Fruit fly (Drosophila melanogaster) whole organism, embryonic: ENCODE data around the gene prt.

Experiments
- Adf1 ChIP-seq: fragments of 200-800 bp; sonication (Bioruptor generic); IDR thresholded peaks from 2 replicates; pipeline ENCODE4 v1.3.6; 2022; ENCODE audit warnings: missing biosample characterization, missing genetic modification characterization
- CG10267 ChIP-seq: fragments of 200-800 bp; sonication (Bioruptor generic); optimal IDR thresholded peaks from 2 replicates; lab custom pipeline; 2018; ENCODE audit warnings: missing biosample characterization, mild to moderate bottlenecking, missing genetic modification characterization, moderate library complexity
- CG10654 ChIP-seq: fragments of 200-800 bp; sonication (Bioruptor generic); optimal IDR thresholded peaks from 2 replicates; lab custom pipeline; 2016; ENCODE audit warnings: missing biosample characterization, missing genetic modification characterization
- CG11696 ChIP-seq: fragments of 200-800 bp; sonication (Bioruptor generic); IDR thresholded peaks from 2 replicates; pipeline ENCODE4 v1.3.6; 2022; ENCODE audit warnings: missing biosample characterization, missing genetic modification characterization
- CG11723 ChIP-seq: fragments of 200-800 bp; sonication (Bioruptor generic); optimal IDR thresholded peaks from 2 replicates; lab custom pipeline; 2017; ENCODE audit warnings: missing biosample characterization, mild to moderate bottlenecking, missing genetic modification characterization
- CG12071 ChIP-seq: fragments of 200-800 bp; sonication (Bioruptor generic); optimal IDR thresholded peaks from 3 replicates; lab custom pipeline; 2018; ENCODE audit warnings: missing biosample characterization, mild to moderate bottlenecking, missing genetic modification characterization
- CG14014 ChIP-seq: fragments of 200-800 bp; sonication (Bioruptor generic); IDR thresholded peaks from 2 replicates; pipeline ENCODE4 v1.3.6; 2022; ENCODE audit warnings: missing biosample characterization, missing genetic modification characterization
- CG14667 ChIP-seq: fragments of 200-800 bp; sonication (Bioruptor generic); IDR thresholded peaks from 2 replicates; pipeline ENCODE4 v1.3.6; 2022; ENCODE audit warnings: missing biosample characterization, missing genetic modification characterization
- CG15011 ChIP-seq: fragments of 200-800 bp; sonication (Bioruptor generic); optimal IDR thresholded peaks from 3 replicates; lab custom pipeline; 2018; ENCODE audit warnings: missing biosample characterization, mild to moderate bottlenecking, missing genetic modification characterization
- CG16863 ChIP-seq: fragments of 200-800 bp; sonication (Bioruptor generic); optimal IDR thresholded peaks from 3 replicates; lab custom pipeline; 2016; ENCODE audit warnings: missing biosample characterization, missing genetic modification characterization
- CG18011 ChIP-seq: fragments of 200-800 bp; sonication (Bioruptor generic); optimal IDR thresholded peaks from 2 replicates; lab custom pipeline; 2017; ENCODE audit warnings: missing biosample characterization, missing genetic modification characterization, mild to moderate bottlenecking, moderate library complexity, missing genotype
- CG30403 ChIP-seq: fragments of 200-800 bp; sonication (Bioruptor generic); optimal IDR thresholded peaks from 3 replicates; lab custom pipeline; 2016; ENCODE audit warnings: missing biosample characterization, missing genetic modification characterization
- CG31365 ChIP-seq: fragments of 200-800 bp; sonication (Bioruptor generic); optimal IDR thresholded peaks from 2 replicates; lab custom pipeline; 2018; ENCODE audit warnings: missing biosample characterization, mild to moderate bottlenecking, missing genetic modification characterization
- CG3407 ChIP-seq: fragments of 200-800 bp; sonication (Bioruptor generic); optimal IDR thresholded peaks from 2 replicates; lab custom pipeline; 2018; ENCODE audit warnings: missing biosample characterization, mild to moderate bottlenecking, missing genetic modification characterization
- CG3726 ChIP-seq: fragments of 200-800 bp; sonication (Bioruptor generic); IDR thresholded peaks from 3 replicates; pipeline ENCODE4, ENCODE4 v1.3.6; 2022; ENCODE audit warnings: missing biosample characterization, missing genetic modification characterization
- CG3995 ChIP-seq: fragments of 200-800 bp; sonication (Bioruptor generic); optimal IDR thresholded peaks from 3 replicates; lab custom pipeline; 2016; ENCODE audit warnings: missing biosample characterization, missing genetic modification characterization
- CG8290 ChIP-seq, 3 experiments: fragments of 200-800 bp; sonication (Bioruptor generic); optimal IDR thresholded peaks; 2 replicates each; lab custom pipeline; 2016 to 2019; ENCODE audit warnings: missing biosample characterization in 3 of 3, missing genetic modification characterization in 3 of 3, mild to moderate bottlenecking in 2 of 3, moderate library complexity in 1 of 3
- CG9932 ChIP-seq: fragments of 200-800 bp; sonication (Bioruptor generic); IDR thresholded peaks from 2 replicates; pipeline ENCODE4 v1.3.6; 2022; ENCODE audit warnings: missing biosample characterization, missing genetic modification characterization
- Camta ChIP-seq: fragments of 200-800 bp; sonication (Bioruptor generic); optimal IDR thresholded peaks from 2 replicates; lab custom pipeline; 2016; ENCODE audit warnings: missing biosample characterization, missing genetic modification characterization
- D19B ChIP-seq: fragments of 200-800 bp; sonication (Bioruptor generic); optimal IDR thresholded peaks from 2 replicates; lab custom pipeline; 2017; ENCODE audit warnings: missing biosample characterization, mild to moderate bottlenecking, missing genetic modification characterization
- Dad ChIP-seq: fragments of 200-800 bp; sonication (Bioruptor generic); optimal IDR thresholded peaks from 3 replicates; lab custom pipeline; 2016; ENCODE audit warnings: missing biosample characterization, missing genetic modification characterization
- Dip3 ChIP-seq: fragments of 200-800 bp; sonication (Bioruptor generic); optimal IDR thresholded peaks from 3 replicates; lab custom pipeline; 2016; ENCODE audit warnings: missing biosample characterization, missing genetic modification characterization
- Elba2 ChIP-seq: fragments of 200-800 bp; sonication (Bioruptor generic); optimal IDR thresholded peaks from 3 replicates; lab custom pipeline; 2016; ENCODE audit warnings: missing biosample characterization, missing genetic modification characterization
- Fer2 ChIP-seq: fragments of 200-800 bp; sonication (Bioruptor generic); optimal IDR thresholded peaks from 2 replicates; lab custom pipeline; 2018; ENCODE audit warnings: missing biosample characterization, mild to moderate bottlenecking, missing genetic modification characterization, moderate library complexity
- Gug ChIP-seq: fragments of 200-800 bp; sonication (Bioruptor generic); IDR thresholded peaks from 4 replicates; pipeline ENCODE4 v1.3.6; 2022; ENCODE audit warnings: missing biosample characterization, missing genetic modification characterization
- HHEX ChIP-seq: fragments of 200-800 bp; sonication (Bioruptor generic); optimal IDR thresholded peaks from 3 replicates; lab custom pipeline; 2017; ENCODE audit warnings: missing biosample characterization, mild to moderate bottlenecking, missing genetic modification characterization, missing genetic modification reagents
- Jarid2 ChIP-seq: fragments of 200-800 bp; sonication (Bioruptor generic); optimal IDR thresholded peaks from 3 replicates; lab custom pipeline; 2017; ENCODE audit warnings: mild to moderate bottlenecking, missing biosample characterization, missing genetic modification reagents, missing genetic modification characterization
- MTF-1 ChIP-seq: fragments of 200-800 bp; sonication (Bioruptor generic); optimal IDR thresholded peaks from 2 replicates; lab custom pipeline; 2018; ENCODE audit warnings: missing biosample characterization, mild to moderate bottlenecking, missing genetic modification characterization, borderline replicate concordance
- Nf-YB ChIP-seq: fragments of 200-800 bp; sonication (Bioruptor generic); optimal IDR thresholded peaks from 3 replicates; lab custom pipeline; 2019; ENCODE audit warnings: missing biosample characterization, mild to moderate bottlenecking, missing genetic modification characterization, moderate library complexity
- Oli ChIP-seq: fragments of 200-800 bp; sonication (Bioruptor generic); optimal IDR thresholded peaks from 2 replicates; lab custom pipeline; 2018; ENCODE audit warnings: missing biosample characterization, mild to moderate bottlenecking, missing genetic modification characterization, moderate library complexity
- PHDP ChIP-seq: fragments of 200-800 bp; sonication (Bioruptor generic); optimal IDR thresholded peaks from 3 replicates; lab custom pipeline; 2018; ENCODE audit warnings: missing biosample characterization, mild to moderate bottlenecking, missing genetic modification characterization, moderate library complexity
- Trl ChIP-seq, 3 experiments: fragments of >200 bp in 2 of 3; fragments of 200-800 bp in 1 of 3; sonication (Bioruptor generic) in 1 of 3; optimal IDR thresholded peaks; 2 replicates in 1 of 3; 3 replicates in 2 of 3; lab custom pipeline; 2016 to 2017; ENCODE audit warnings: missing biosample characterization in 1 of 3, missing genetic modification characterization in 1 of 3
- ap ChIP-seq: fragments of 200-800 bp; sonication (Bioruptor generic); IDR thresholded peaks from 2 replicates; pipeline ENCODE4 v1.3.6; 2022; ENCODE audit warnings: missing biosample characterization, missing genetic modification characterization
- caup ChIP-seq: fragments of 200-800 bp; sonication (Bioruptor generic); optimal IDR thresholded peaks from 3 replicates; lab custom pipeline; 2017; ENCODE audit warnings: missing biosample characterization, mild to moderate bottlenecking, missing genetic modification characterization, moderate library complexity; ENCODE audit not compliant: severe bottlenecking
- ci ChIP-seq: fragments of 200-800 bp; sonication (Bioruptor generic); IDR thresholded peaks from 3 replicates; pipeline ENCODE4 v1.3.6; 2022; ENCODE audit warnings: missing biosample characterization, missing genetic modification characterization
- dmrt99B ChIP-seq: fragments of 200-800 bp; sonication (Bioruptor generic); optimal IDR thresholded peaks from 2 replicates; lab custom pipeline; 2018; ENCODE audit warnings: missing biosample characterization, mild to moderate bottlenecking, missing genetic modification characterization, moderate library complexity
- ind ChIP-seq: fragments of 200-800 bp; sonication (Bioruptor generic); optimal IDR thresholded peaks from 3 replicates; lab custom pipeline; 2016; ENCODE audit warnings: missing biosample characterization, missing genetic modification characterization
- lab ChIP-seq: fragments of 200-800 bp; sonication (Bioruptor generic); optimal IDR thresholded peaks from 3 replicates; lab custom pipeline; 2017; ENCODE audit warnings: missing biosample characterization, missing genetic modification characterization, mild to moderate bottlenecking, moderate library complexity, missing genetic modification reagents
- odd ChIP-seq: fragments of 200-800 bp; sonication (Bioruptor generic); optimal IDR thresholded peaks from 2 replicates; lab custom pipeline; 2017; ENCODE audit warnings: missing biosample characterization, mild to moderate bottlenecking, missing genetic modification characterization
- onecut ChIP-seq: fragments of 200-800 bp; sonication (Bioruptor generic); IDR thresholded peaks from 2 replicates; pipeline ENCODE4 v1.3.6; 2022; ENCODE audit warnings: missing biosample characterization, missing genetic modification characterization
- org-1 ChIP-seq: fragments of 200-800 bp; sonication (Bioruptor generic); optimal IDR thresholded peaks from 2 replicates; lab custom pipeline; 2017; ENCODE audit warnings: missing biosample characterization, missing genetic modification characterization
- pita ChIP-seq: fragments of 200-800 bp; sonication (Bioruptor generic); optimal IDR thresholded peaks from 2 replicates; lab custom pipeline; 2017; ENCODE audit warnings: missing biosample characterization, mild to moderate bottlenecking, missing genetic modification characterization
- ranshi ChIP-seq: fragments of 200-800 bp; sonication (Bioruptor generic); IDR thresholded peaks from 2 replicates; pipeline ENCODE4 v1.3.6; 2022; ENCODE audit warnings: missing biosample characterization, missing genetic modification characterization
- row ChIP-seq: fragments of 200-800 bp; sonication (Bioruptor generic); IDR thresholded peaks from 3 replicates; pipeline ENCODE4 v1.3.6; 2022; ENCODE audit warnings: missing biosample characterization, missing genetic modification characterization
- sens ChIP-seq: fragments of 200-800 bp; sonication (Bioruptor generic); peaks from one replicate; lab custom pipeline; 2016; ENCODE audit warnings: missing biosample characterization, missing genetic modification characterization
- sna ChIP-seq: fragments of 200-800 bp; sonication (Bioruptor generic); IDR thresholded peaks from 2 replicates; pipeline ENCODE4 v1.3.6; 2022; ENCODE audit warnings: missing biosample characterization, missing genetic modification characterization; ENCODE audit not compliant: partially characterized antibody
- ttk ChIP-seq: fragments of 200-800 bp; sonication (Bioruptor generic); IDR thresholded peaks from 2 replicates; pipeline ENCODE4 v2.1.2; 2022; ENCODE audit warnings: missing biosample characterization, missing genetic modification characterization
- tx ChIP-seq: fragments of 200-800 bp; sonication (Bioruptor generic); optimal IDR thresholded peaks from 2 replicates; lab custom pipeline; 2016; ENCODE audit warnings: missing biosample characterization, missing genetic modification characterization

Gene prt

DNA sequence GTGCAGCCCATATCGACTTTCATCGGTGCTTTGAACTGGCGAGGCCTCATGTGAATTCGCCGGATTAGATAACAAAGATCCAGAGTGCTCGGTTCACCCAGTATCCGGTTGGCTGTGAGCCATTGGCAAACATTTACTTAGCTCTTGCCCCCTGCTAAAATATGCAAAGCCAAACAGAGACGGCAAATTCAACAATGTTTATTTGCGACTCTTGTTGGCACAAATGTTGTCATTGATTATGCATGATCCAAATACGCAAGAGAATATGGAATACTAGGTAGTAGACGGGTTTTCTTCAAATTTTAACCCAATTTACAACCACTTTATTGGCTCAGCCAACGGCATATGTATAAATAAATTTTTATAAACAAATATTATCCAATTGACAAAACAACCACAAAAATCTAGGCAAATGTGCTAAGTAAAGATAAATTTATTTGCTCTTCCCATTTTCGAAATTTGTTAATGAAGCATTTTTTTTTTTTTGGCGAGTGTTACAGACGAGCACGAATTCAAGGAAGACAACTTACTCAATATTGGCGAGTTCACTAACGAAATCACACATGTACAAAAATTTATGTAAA, 46.2 kb downstream of the prt start (continued):
- peak; percentile 93 for TF ChIP-seq caup (GFP tag; lab: Kevin White, UChicago)
- TF ChIP-seq ttk (GFP tag; lab: Robert Waterston, UW), result 0 out of 2 replicates have a peak, but pooled peaks have one; percentile 21
- TF ChIP-seq Adf1, result peak; percentile 40
- TF ChIP-seq ci (GFP tag; lab: Robert Waterston, UW), result 0 out of 3 replicates have a peak, but pooled peaks have one; percentile 36
- peak; percentile 31 for TF ChIP-seq Camta (GFP tag; lab: Kevin White, UChicago)
- TF ChIP-seq Trl (optimal IDR thresholded peaks at IDR 0.05; lab: Kevin White, UChicago), result no peak
- peak; percentile 55 for TF ChIP-seq Trl (GFP tag; optimal IDR thresholded peaks at IDR 0.05; lab: Kevin White, UChicago)
- TF ChIP-seq CG16863 (GFP tag; lab: Kevin White, UChicago), result peak; percentile 12
- TF ChIP-seq pita (GFP tag; lab: Kevin White, UChicago), result no peak
- TF ChIP-seq CG3995, result peak; percentile 60
- peak; percentile 41 for TF ChIP-seq Fer2 (tag; lab: Kevin White, UChicago)
- TF ChIP-seq D19B, result peak; percentile 51
- peak; percentile 82 for TF ChIP-seq PHDP (tag; lab: Kevin White, UChicago)
- peak; percentile 92 for TF ChIP-seq lab
- TF ChIP-seq CG10267 (tag; lab: Kevin White, UChicago), result no peak
- peak; percentile 39 for TF ChIP-seq Oli
- peak; percentile 28; the same call in 2 of the 3 replicates for TF ChIP-seq row (GFP tag; lab: Robert Waterston, UW)
- TF ChIP-seq CG14014 (GFP tag; lab: Robert Waterston, UW), result peak; percentile 69; the same call in 1 of the 2 replicates
- TF ChIP-seq Nf-YB (GFP tag; lab: Kevin White, UChicago), result peak; percentile 27
- TF ChIP-seq CG3407 (GFP tag; lab: Kevin White, UChicago), result no peak
- peak; percentile 62 for TF ChIP-seq CG15011 (GFP tag; lab: Kevin White, UChicago)
- TF ChIP-seq CG12071 (GFP tag; lab: Kevin White, UChicago), result peak; percentile 83
- TF ChIP-seq CG8290 (GFP tag; optimal IDR thresholded peaks at IDR 0.05; lab: Kevin White, UChicago), result no peak
- peak in 1 of 2 experiments; percentile 96 for TF ChIP-seq CG8290 (tag; optimal IDR thresholded peaks at IDR 0.05; lab: Kevin White, UChicago)
- no peak for TF ChIP-seq sna
- peak; percentile 44 for TF ChIP-seq MTF-1 (GFP tag; lab: Kevin White, UChicago)
- no peak for TF ChIP-seq Elba2 (GFP tag; lab: Kevin White, UChicago)
- peak; percentile 52; the same call in 1 of the 3 replicates for TF ChIP-seq CG3726
- TF ChIP-seq ind (GFP tag; lab: Kevin White, UChicago), result peak; percentile 23
- peak; percentile 41 for TF ChIP-seq Jarid2 (GFP tag; lab: Kevin White, UChicago)
- 0 out of 2 replicates have a peak, but pooled peaks have one; percentile 16 for TF ChIP-seq ap (GFP tag; lab: Robert Waterston, UW)
- peak; percentile 67 for TF ChIP-seq Dip3 (GFP tag; lab: Kevin White, UChicago)
- peak; percentile 16 for TF ChIP-seq CG31365 (tag; lab: Kevin White, UChicago)
- peak; percentile 80 for TF ChIP-seq sens (GFP tag; lab: Kevin White, UChicago)
- peak; percentile 67 for TF ChIP-seq CG11696 (GFP tag; lab: Robert Waterston, UW)
- peak; percentile 83 for TF ChIP-seq HHEX (GFP tag; lab: Kevin White, UChicago)
- TF ChIP-seq CG9932 (GFP tag; lab: Robert Waterston, UW), result peak; percentile 63
- TF ChIP-seq dmrt99B (tag; lab: Kevin White, UChicago), result peak; percentile 40
- peak; percentile 56 for TF ChIP-seq org-1
- TF ChIP-seq CG10654 (GFP tag; lab: Kevin White, UChicago), result peak; percentile 41
- TF ChIP-seq CG30403, result peak; percentile 12
- no peak for TF ChIP-seq tx (GFP tag; lab: Kevin White, UChicago)
- peak; percentile 69 for TF ChIP-seq CG18011 (GFP tag; lab: Kevin White, UChicago)
- peak; percentile 66 for TF ChIP-seq odd (GFP tag; lab: Kevin White, UChicago)
- TF ChIP-seq onecut, result peak; percentile 7; the same call in 1 of the 2 replicates
- no peak for TF ChIP-seq Gug (GFP tag; lab: Robert Waterston, UW)
- TF ChIP-seq Dad (GFP tag; lab: Kevin White, UChicago), result peak; percentile 54
- TF ChIP-seq CG11723 (GFP tag; lab: Kevin White, UChicago), result peak; percentile 36
- peak; percentile 68; the same call in 1 of the 2 replicates for TF ChIP-seq ranshi (GFP tag; lab: Robert Waterston, UW)
- TF ChIP-seq CG14667 (GFP tag; lab: Robert Waterston, UW), result peak; percentile 13; the same call in 1 of the 2 replicates
